Worm (Caenorhabditis elegans) whole organism, early embryonic: Measurements from ENCODE around the gene unc-112.

Experiments used
- flt-1 ChIP-seq: fragments of 200-800 bp; sonication (Bioruptor generic); IDR thresholded peaks from 2 replicates; pipeline ENCODE4 v1.3.6; 2022; ENCODE audit warnings: missing genetic modification characterization, missing compliant biosample characterization
- hmg-4 ChIP-seq: fragments of 200-800 bp; sonication (Bioruptor generic); optimal IDR thresholded peaks from 2 replicates; lab custom pipeline; 2018; ENCODE audit warnings: mild to moderate bottlenecking, missing genetic modification characterization, missing compliant biosample characterization

ce11 chrV:14663006-14663405 lies 33.4 kb downstream of the unc-112 start, which contains the start of gene C47E8.9:
- TF ChIP-seq flt-1 = no peak
- no peak for TF ChIP-seq hmg-4 (GFP tag; lab: Kevin White, UChicago)
